Worm (Caenorhabditis elegans) whole organism, L4 larva: Measurements from ENCODE around the gene Y48C3A.20.

Experiments
- F10B5.3 ChIP-seq: sonication (generic microtip); optimal IDR thresholded peaks from 2 replicates; lab custom pipeline; 2016; ENCODE audit warnings: mild to moderate bottlenecking, missing genetic modification characterization, missing compliant biosample characterization
- F37D6.2 ChIP-seq: sonication (generic microtip); optimal IDR thresholded peaks from 2 replicates; lab custom pipeline; 2016; ENCODE audit warnings: mild to moderate bottlenecking, missing genetic modification characterization, missing compliant biosample characterization
- F44E2.7 ChIP-seq: fragments of 200-800 bp; sonication (Bioruptor generic); IDR thresholded peaks from 2 replicates; pipeline ENCODE4 v2.1.2; 2022; ENCODE audit warnings: missing genetic modification characterization, missing compliant biosample characterization
- F49E8.2 ChIP-seq: sonication (generic microtip); optimal IDR thresholded peaks from 2 replicates; lab custom pipeline; 2016; ENCODE audit warnings: missing compliant biosample characterization, mild to moderate bottlenecking, missing genetic modification characterization, borderline replicate concordance
- T20F7.1 ChIP-seq: fragments of 200-800 bp; sonication (Bioruptor generic); optimal IDR thresholded peaks from 2 replicates; lab custom pipeline; 2018; ENCODE audit warnings: mild to moderate bottlenecking, missing genetic modification characterization, missing compliant biosample characterization
- aha-1 ChIP-seq: fragments of 150-350 bp; peaks from one replicate; lab custom pipeline; 2014; ENCODE audit warnings: missing biosample characterization, missing genetic modification characterization
- attf-4 ChIP-seq: sonication (generic microtip); optimal IDR thresholded peaks from 3 replicates; lab custom pipeline; 2017; ENCODE audit warnings: missing biosample characterization, missing genetic modification characterization
- ceh-28 ChIP-seq: fragments of 150-350 bp; optimal IDR thresholded peaks from 2 replicates; lab custom pipeline; 2014; ENCODE audit warnings: missing biosample characterization, missing genetic modification reagents, missing genetic modification characterization
- ceh-44 ChIP-seq: fragments of 200-800 bp; sonication (Bioruptor generic); IDR thresholded peaks from 2 replicates; pipeline ENCODE4 v1.3.6; 2022; ENCODE audit warnings: missing genetic modification reagents, missing genetic modification characterization, missing compliant biosample characterization
- daf-16 ChIP-seq, 3 experiments: sonication (generic microtip); optimal IDR thresholded peaks; 2 replicates each; lab custom pipeline; 2016 to 2017; ENCODE audit warnings: missing genetic modification characterization in 3 of 3, missing genetic modification reagents in 3 of 3, mild to moderate bottlenecking in 2 of 3, missing compliant biosample characterization in 2 of 3, missing biosample characterization in 1 of 3, moderate library complexity in 1 of 3
- dmd-8 ChIP-seq: fragments of 200-800 bp; sonication (Bioruptor generic); IDR thresholded peaks from 2 replicates; pipeline ENCODE4 v1.3.6; 2022; ENCODE audit warnings: missing genetic modification characterization, missing compliant biosample characterization
- dpl-1 ChIP-seq: fragments of 150-350 bp; optimal IDR thresholded peaks from 2 replicates; lab custom pipeline; 2014; ENCODE audit warnings: missing biosample characterization, missing genetic modification reagents, missing genetic modification characterization
- egl-43 ChIP-seq: fragments of 200-800 bp; sonication (Bioruptor generic); IDR thresholded peaks from 2 replicates; pipeline ENCODE4 v1.3.6; 2022; ENCODE audit warnings: missing genetic modification reagents, missing genetic modification characterization, missing compliant biosample characterization
- fos-1 ChIP-seq: fragments of 150-350 bp; optimal IDR thresholded peaks from 2 replicates; lab custom pipeline; 2014; ENCODE audit warnings: missing biosample characterization, missing genetic modification characterization
- hlh-11 ChIP-seq: fragments of 200-800 bp; sonication (Bioruptor generic); optimal IDR thresholded peaks from 2 replicates; lab custom pipeline; 2018; ENCODE audit warnings: mild to moderate bottlenecking, missing genetic modification characterization, missing compliant biosample characterization
- lim-7 ChIP-seq: fragments of 200-800 bp; sonication (Bioruptor generic); IDR thresholded peaks from 2 replicates; pipeline ENCODE4 v1.3.6; 2022; ENCODE audit warnings: missing genetic modification characterization, missing compliant biosample characterization
- lin-1 ChIP-seq: fragments of 200-800 bp; sonication (Bioruptor generic); IDR thresholded peaks from 2 replicates; pipeline ENCODE4 v1.3.6; 2022; ENCODE audit warnings: missing genetic modification reagents, missing genetic modification characterization, missing compliant biosample characterization
- lin-38 ChIP-seq: fragments of 200-800 bp; sonication (Bioruptor generic); IDR thresholded peaks from 2 replicates; pipeline ENCODE4 v1.3.6; 2022; ENCODE audit warnings: missing genetic modification reagents, missing genetic modification characterization, missing compliant biosample characterization
- lin-39 ChIP-seq: fragments of 150-350 bp; optimal IDR thresholded peaks from 2 replicates; lab custom pipeline; 2014; ENCODE audit warnings: missing biosample characterization, missing genetic modification reagents, missing genetic modification characterization
- lir-3 ChIP-seq: sonication (generic microtip); optimal IDR thresholded peaks from 2 replicates; lab custom pipeline; 2016; ENCODE audit warnings: mild to moderate bottlenecking, missing genetic modification characterization, missing compliant biosample characterization
- mes-2 ChIP-seq: sonication (generic microtip); optimal IDR thresholded peaks from 2 replicates; lab custom pipeline; 2016; ENCODE audit warnings: missing genotype, mild to moderate bottlenecking, missing genetic modification characterization, missing compliant biosample characterization; ENCODE audit not compliant: poor library complexity, severe bottlenecking
- mxl-2 ChIP-seq: fragments of 200-800 bp; sonication (Bioruptor generic); conservative IDR thresholded peaks from 2 replicates; pipeline ENCODE4 v1.3.6; 2022; ENCODE audit warnings: missing genetic modification reagents, missing genetic modification characterization, missing compliant biosample characterization
- mxl-3 ChIP-seq: fragments of 200-800 bp; sonication (Bioruptor generic); optimal IDR thresholded peaks from 2 replicates; lab custom pipeline; 2018; ENCODE audit warnings: mild to moderate bottlenecking, missing genetic modification characterization, missing compliant biosample characterization
- nhr-10 ChIP-seq: fragments of 150-350 bp; optimal IDR thresholded peaks from 2 replicates; lab custom pipeline; 2014; ENCODE audit warnings: missing biosample characterization, missing genetic modification characterization
- nhr-28 ChIP-seq: fragments of 150-350 bp; optimal IDR thresholded peaks from 2 replicates; lab custom pipeline; 2014; ENCODE audit warnings: missing biosample characterization, missing genetic modification characterization
- sdz-12 ChIP-seq: fragments of 200-800 bp; sonication (Bioruptor generic); optimal IDR thresholded peaks from 2 replicates; lab custom pipeline; 2018; ENCODE audit warnings: mild to moderate bottlenecking, missing genetic modification characterization, missing compliant biosample characterization
- set-16 ChIP-seq: fragments of 200-800 bp; sonication (Bioruptor generic); IDR thresholded peaks from 2 replicates; pipeline ENCODE4 v1.3.6; 2022; ENCODE audit warnings: missing genetic modification reagents, missing genetic modification characterization, missing compliant biosample characterization
- snpc-4 ChIP-seq: fragments of 150-350 bp; optimal IDR thresholded peaks from 2 replicates; lab custom pipeline; 2014; ENCODE audit warnings: missing biosample characterization, missing genetic modification characterization
- spr-1 ChIP-seq: sonication (generic microtip); optimal IDR thresholded peaks from 2 replicates; lab custom pipeline; 2016; ENCODE audit warnings: mild to moderate bottlenecking, missing genetic modification characterization, missing compliant biosample characterization
- spr-3 ChIP-seq: fragments of 200-800 bp; sonication (Bioruptor generic); optimal IDR thresholded peaks from 2 replicates; lab custom pipeline; 2018; ENCODE audit warnings: mild to moderate bottlenecking, missing genetic modification characterization, missing compliant biosample characterization
- tag-97 ChIP-seq: fragments of 200-800 bp; sonication (Bioruptor generic); IDR thresholded peaks from 2 replicates; pipeline ENCODE4 v1.3.6; 2022; ENCODE audit warnings: missing genetic modification characterization, missing compliant biosample characterization
- zag-1 ChIP-seq: fragments of 150-350 bp; optimal IDR thresholded peaks from 2 replicates; lab custom pipeline; 2014; ENCODE audit warnings: missing biosample characterization, missing genetic modification characterization
- zip-11 ChIP-seq: fragments of 200-800 bp; sonication (Bioruptor generic); IDR thresholded peaks from 2 replicates; pipeline ENCODE4 v1.3.6; 2022; ENCODE audit warnings: missing genetic modification characterization, missing compliant biosample characterization

The Y48C3A.20 gene

DNA sequence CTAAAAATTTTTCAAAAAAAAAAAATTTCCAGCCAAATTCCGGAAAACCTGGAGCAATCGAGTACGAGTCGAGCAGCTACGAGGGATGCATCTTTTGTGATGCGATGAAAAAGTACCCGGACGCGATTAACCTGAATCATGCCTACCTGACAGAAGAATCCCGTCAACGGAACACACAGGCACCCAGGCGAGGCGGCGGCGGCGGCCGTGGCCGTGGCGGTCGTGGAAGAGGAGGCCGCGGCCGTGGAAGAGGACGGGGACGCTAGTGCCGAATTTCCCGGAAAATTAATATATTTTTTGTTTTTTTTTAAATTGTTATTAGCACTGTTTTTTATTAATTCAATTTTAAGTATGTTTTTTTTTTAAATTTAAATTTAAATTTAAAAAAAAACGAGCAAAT lies 32.1 kb downstream of the Y48C3A.20 start:
- TF ChIP-seq daf-16 (GFP tag; optimal IDR thresholded peaks at IDR 0.05; lab: Kevin White, UChicago) (no peak), daf-16 (tag; optimal IDR thresholded peaks at IDR 0.05; lab: Kevin White, UChicago) (no peak), dpl-1 (no peak), set-16 (GFP tag; lab: Robert Waterston, UW) (peak; percentile 90)

DNA sequence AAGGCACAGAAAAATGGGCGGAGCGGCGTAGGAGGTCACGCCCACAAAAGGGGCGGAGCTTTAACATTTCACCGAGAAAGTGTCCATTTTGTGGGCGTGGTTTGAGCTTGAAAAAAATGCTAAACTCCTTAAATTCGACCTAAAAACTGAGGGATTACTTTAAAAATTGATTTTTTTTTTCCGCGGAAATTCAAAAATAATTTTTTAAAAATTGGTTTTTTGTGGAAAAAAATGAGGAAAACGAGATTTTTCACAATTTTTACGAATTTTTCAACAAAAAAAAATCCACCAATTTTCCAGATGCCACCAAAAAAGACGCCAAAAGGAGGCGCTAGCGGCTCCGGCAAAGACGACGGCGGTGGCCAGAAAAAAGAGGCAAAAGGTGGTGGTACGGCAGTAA lies 33.3 kb downstream of the Y48C3A.20 start, which contains the start of gene pinn-4:
Gene pinn-4, plus strand, starts transcription at position 301 of the 400 bp plus-strand sequence.
- TF ChIP-seq fos-1 (tag; lab: Kevin White, UChicago) = no peak
- TF ChIP-seq mxl-3 (GFP tag; lab: Kevin White, UChicago) = no peak
- no peak for TF ChIP-seq tag-97
- no peak for TF ChIP-seq F49E8.2 (tag; lab: Kevin White, UChicago)
- TF ChIP-seq lir-3 (tag; lab: Kevin White, UChicago) = no peak
- no peak for TF ChIP-seq zip-11
- no peak for TF ChIP-seq F44E2.7 (GFP tag; lab: Robert Waterston, UW)
- no peak for TF ChIP-seq dpl-1
- no peak for TF ChIP-seq lin-1 (GFP tag; lab: Robert Waterston, UW)
- no peak for TF ChIP-seq lim-7 (GFP tag; lab: Robert Waterston, UW)
- TF ChIP-seq T20F7.1 (GFP tag; lab: Kevin White, UChicago) = no peak
- TF ChIP-seq, all 104 proteins: peak for 0

DNA sequence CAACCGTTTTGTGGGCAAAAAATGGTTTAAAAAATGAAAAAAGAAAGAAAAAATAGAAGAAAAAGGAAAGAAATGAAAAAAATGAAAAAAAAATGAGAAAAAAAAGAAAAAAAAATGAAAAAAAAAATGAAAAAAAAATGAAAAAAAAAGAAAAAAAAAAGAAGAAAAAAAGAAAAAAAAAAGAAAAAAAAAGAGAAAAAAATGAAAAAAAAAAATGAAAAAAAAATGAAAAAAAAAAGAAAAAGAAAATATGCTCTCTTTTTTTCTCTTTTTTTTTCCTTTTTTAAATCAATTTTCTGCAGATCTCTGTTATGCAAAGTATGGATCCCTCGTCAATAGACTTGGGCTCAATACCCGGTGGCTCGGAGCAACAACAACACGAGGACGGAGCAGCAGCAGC lies 36.4 kb downstream of the Y48C3A.20 start, which contains the start of gene efl-2:
Gene efl-2, plus strand, starts transcription at position 301 of the 400 bp plus-strand sequence.
- TF ChIP-seq sdz-12 = no peak
- no peak for TF ChIP-seq zag-1 (tag; lab: Kevin White, UChicago)
- no peak for TF ChIP-seq attf-4
- no peak for TF ChIP-seq nhr-10 (tag; lab: Kevin White, UChicago)
- no peak for TF ChIP-seq lin-39
- TF ChIP-seq mes-2 = no peak
- no peak for TF ChIP-seq snpc-4
- TF ChIP-seq lin-38 (GFP tag; lab: Robert Waterston, UW) = no peak
- no peak for TF ChIP-seq egl-43 (GFP tag; lab: Robert Waterston, UW)
- no peak for TF ChIP-seq spr-1 (tag; lab: Kevin White, UChicago)
- no peak for TF ChIP-seq ceh-44 (GFP tag; lab: Robert Waterston, UW)

DNA sequence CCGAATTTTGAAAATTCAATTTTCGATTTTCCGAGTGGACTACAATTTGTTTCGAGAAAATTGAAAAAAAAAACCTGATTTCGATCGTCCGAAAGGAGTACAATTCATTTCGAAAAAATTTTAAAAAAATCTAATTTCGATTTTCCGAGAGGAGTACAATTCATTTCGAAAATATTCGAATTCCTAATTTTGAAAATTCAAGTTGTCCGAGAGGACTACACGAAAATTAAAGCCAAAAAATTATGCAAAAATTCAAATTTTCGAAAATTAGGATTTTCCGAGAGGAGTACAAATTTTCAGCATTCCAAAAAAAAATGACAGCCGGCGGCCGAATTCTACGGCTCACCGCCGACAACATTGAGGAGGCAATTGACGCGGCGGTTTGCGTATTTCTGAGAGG lies 42.9 kb downstream of the Y48C3A.20 start, which contains the start of gene Y48C3A.18:
Gene Y48C3A.18, plus strand, starts transcription at position 301 of the 400 bp plus-strand sequence.
- TF ChIP-seq dmd-8 (GFP tag; lab: Robert Waterston, UW) (no peak), aha-1 (tag; lab: Kevin White, UChicago) (peak; percentile 17)

DNA sequence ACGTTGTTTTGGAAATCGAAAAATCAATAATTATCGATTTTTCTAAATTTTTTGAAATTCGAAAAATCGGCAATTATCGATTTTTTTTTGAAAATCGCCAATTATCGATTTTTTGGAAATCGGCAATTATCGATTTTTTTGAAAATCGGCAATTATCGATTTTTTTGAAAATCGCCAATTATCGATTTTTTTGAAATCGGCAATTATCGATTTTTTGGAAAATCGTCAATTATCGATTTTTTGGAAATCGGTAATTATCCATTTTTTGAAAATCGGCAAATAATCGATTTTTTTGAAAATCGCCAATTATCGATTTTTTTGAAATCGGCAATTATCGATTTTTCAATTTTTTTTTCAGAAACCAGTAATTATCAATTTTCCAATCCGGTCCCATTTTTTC lies 44.7 kb downstream of the Y48C3A.20 start:
- TF ChIP-seq mxl-2 (no peak), ceh-28 (tag; lab: Kevin White, UChicago) (peak; percentile 99)

DNA sequence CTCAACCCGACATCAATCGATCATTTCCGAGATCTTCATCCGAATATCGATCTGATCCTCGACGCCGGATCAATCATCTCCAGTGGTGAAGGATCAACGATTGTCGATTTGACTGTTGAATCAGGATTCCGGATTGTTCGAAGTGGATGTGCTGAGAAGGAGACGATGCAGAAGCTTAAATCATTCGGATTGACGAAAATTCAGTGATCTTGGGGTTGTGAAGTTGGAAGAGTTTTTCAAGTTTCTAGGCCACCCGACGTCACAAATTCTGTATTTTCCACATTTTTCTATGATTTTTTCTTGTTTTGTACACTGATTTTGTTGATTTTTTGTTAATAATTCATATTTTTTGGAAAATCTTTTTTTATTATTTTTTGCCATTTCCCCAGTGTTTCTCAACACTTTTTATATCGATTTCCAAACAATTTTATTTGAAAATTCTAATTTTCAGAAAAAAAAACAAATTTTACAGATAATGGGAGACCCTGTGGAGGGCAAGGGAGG lies 45.2 kb downstream of the Y48C3A.20 start, which contains the start of gene Y48E1C.1:
Gene Y48E1C.1, plus strand, starts transcription at position 454 of the 504 bp plus-strand sequence.
- TF ChIP-seq aha-1 (tag; lab: Kevin White, UChicago) = peak; percentile 92
- TF ChIP-seq nhr-28 = no peak
- TF ChIP-seq, all 104 proteins: peak for 1

DNA sequence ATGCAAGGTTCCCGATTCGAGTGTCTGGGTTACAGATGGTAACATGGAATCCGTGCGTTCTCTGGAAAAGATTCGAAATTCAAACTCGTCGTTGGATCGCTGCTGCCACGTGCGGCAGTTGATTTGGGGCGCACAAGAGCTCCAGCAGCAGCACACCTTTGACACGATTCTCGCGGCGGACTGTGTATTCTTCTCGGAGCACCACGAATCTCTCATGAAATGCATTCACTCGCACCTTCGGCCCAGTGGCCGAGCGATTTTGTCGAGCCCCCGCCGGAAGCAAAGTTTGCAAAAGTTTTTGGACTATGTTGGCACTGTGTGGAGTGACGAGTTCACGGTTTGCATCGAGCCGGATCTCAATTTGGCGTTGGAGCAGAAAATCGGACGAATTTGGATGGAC lies 47.1 kb downstream of the Y48C3A.20 start:
- TF ChIP-seq spr-3 (GFP tag; lab: Kevin White, UChicago) = no peak
- TF ChIP-seq set-16 (GFP tag; lab: Robert Waterston, UW) = peak; percentile 55; the same call in 1 of the 2 replicates
- no peak for TF ChIP-seq zag-1 (tag; lab: Kevin White, UChicago)
- TF ChIP-seq F37D6.2 (tag; lab: Kevin White, UChicago) = no peak
- no peak for TF ChIP-seq hlh-11 (tag; lab: Kevin White, UChicago)
- no peak for TF ChIP-seq F10B5.3 (tag; lab: Kevin White, UChicago)
- TF ChIP-seq T20F7.1 (GFP tag; lab: Kevin White, UChicago) = no peak
